Worm (Caenorhabditis elegans): Measurements from ENCODE around the gene nlp-16.

The nlp-16 gene

ce11 chrIV:6269346-6269745 is 9.7 kb upstream of the nlp-16 start, which contains the start of gene srv-30:
Gene srv-30, minus strand, starts transcription at chrIV:6269446.
- TF ChIP-seq sea-2 (GFP tag; optimal IDR thresholded peaks at IDR 0.05), result no peak
- no peak for TF ChIP-seq nhr-12 (tag; optimal IDR thresholded peaks at IDR 0.05)
- TF ChIP-seq snpc-4 (tag; optimal IDR thresholded peaks at IDR 0.05), result no peak
- TF ChIP-seq daf-12 (tag; optimal IDR thresholded peaks at IDR 0.05), result no peak
- no peak for TF ChIP-seq nhr-237 (tag; optimal IDR thresholded peaks at IDR 0.05)
- TF ChIP-seq nhr-76 (tag; optimal IDR thresholded peaks at IDR 0.05), result no peak
- no peak for TF ChIP-seq hmg-11 (tag; optimal IDR thresholded peaks at IDR 0.05)
- no peak for TF ChIP-seq nhr-77 (tag; optimal IDR thresholded peaks at IDR 0.05)
- TF ChIP-seq lin-39 (tag; optimal IDR thresholded peaks at IDR 0.05), result no peak
- no peak for TF ChIP-seq ceh-9 (tag; optimal IDR thresholded peaks at IDR 0.05)
- no peak for TF ChIP-seq egl-5 (tag; optimal IDR thresholded peaks at IDR 0.05)

DNA sequence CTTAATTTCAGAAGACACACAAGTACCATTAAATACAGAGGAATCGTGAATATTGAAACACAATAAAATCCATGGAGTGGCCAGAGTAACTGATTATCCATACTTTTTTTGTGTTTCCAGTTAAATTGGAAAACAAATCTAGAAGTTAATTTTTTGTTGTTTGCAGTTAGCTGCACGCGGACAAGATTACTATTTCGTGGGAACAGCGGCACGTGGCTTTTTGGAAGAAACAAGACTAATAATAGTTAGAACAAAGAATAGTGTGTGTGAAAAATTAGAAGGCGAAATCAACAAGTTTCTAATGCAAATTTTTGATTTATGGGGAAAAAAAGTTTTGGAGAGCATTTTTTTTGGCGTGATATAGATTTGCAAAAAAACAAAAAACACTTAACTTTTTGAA is 6.9 kb upstream of the nlp-16 start, which contains the start of gene srv-29:
srv-29 (minus strand) TSS at position 101 of the 400 bp plus-strand sequence.
- TF ChIP-seq lsy-12 (tag; optimal IDR thresholded peaks at IDR 0.05) (no peak), egl-5 (tag; optimal IDR thresholded peaks at IDR 0.05) (no peak), nhr-12 (tag; optimal IDR thresholded peaks at IDR 0.05) (no peak), lin-39 (tag; optimal IDR thresholded peaks at IDR 0.05) (no peak), nhr-23 (tag; optimal IDR thresholded peaks at IDR 0.05) (no peak), zag-1 (tag; optimal IDR thresholded peaks at IDR 0.05) (no peak), nhr-237 (tag; optimal IDR thresholded peaks at IDR 0.05) (no peak)

- no peak for TF ChIP-seq lin-15B (tag; optimal IDR thresholded peaks at IDR 0.05)
- TF ChIP-seq nhr-25 (tag; optimal IDR thresholded peaks at IDR 0.05), result no peak
- no peak for TF ChIP-seq elt-3 (tag; optimal IDR thresholded peaks at IDR 0.05)
- TF ChIP-seq nhr-76 (tag; optimal IDR thresholded peaks at IDR 0.05), result no peak
- no peak for TF ChIP-seq pha-4 (tag; optimal IDR thresholded peaks at IDR 0.05)
- no peak for TF ChIP-seq eor-1 (tag; optimal IDR thresholded peaks at IDR 0.05)
- TF ChIP-seq fkh-2 (tag; optimal IDR thresholded peaks at IDR 0.05), result no peak
- no peak for TF ChIP-seq ztf-11 (tag; optimal IDR thresholded peaks at IDR 0.05)
- TF ChIP-seq nhr-77 (tag; optimal IDR thresholded peaks at IDR 0.05), result no peak
- TF ChIP-seq nhr-11 (tag; optimal IDR thresholded peaks at IDR 0.05), result no peak
- no peak for TF ChIP-seq nhr-23 (tag; optimal IDR thresholded peaks at IDR 0.05)
- no peak for TF ChIP-seq unc-39 (tag; optimal IDR thresholded peaks at IDR 0.05)
- TF ChIP-seq egl-5 (tag; optimal IDR thresholded peaks at IDR 0.05), result no peak
- TF ChIP-seq pqm-1 (tag; optimal IDR thresholded peaks at IDR 0.05), result no peak
- TF ChIP-seq daf-12 (tag; optimal IDR thresholded peaks at IDR 0.05), result no peak
- TF ChIP-seq zag-1 (tag; optimal IDR thresholded peaks at IDR 0.05), result no peak
- TF ChIP-seq nhr-12 (tag; optimal IDR thresholded peaks at IDR 0.05), result no peak
- TF ChIP-seq nhr-43 (tag; optimal IDR thresholded peaks at IDR 0.05; ENCODE audit: poor library complexity, severe bottlenecking), result no peak
These were observed 3.6 kb upstream of the nlp-16 start, which contains the start of gene srv-28 for ce11 chrIV:6263244-6263643. Gene srv-28, minus strand, starts transcription at chrIV:6263344.

ce11 chrIV:6258967-6259366 is 665 bp downstream of the nlp-16 start:
- TF ChIP-seq fkh-10 (GFP tag; optimal IDR thresholded peaks at IDR 0.05) (no peak), nhr-11 (tag; optimal IDR thresholded peaks at IDR 0.05) (no peak), ztf-11 (tag; optimal IDR thresholded peaks at IDR 0.05) (no peak), nhr-67 (tag; optimal IDR thresholded peaks at IDR 0.05) (no peak), egl-27 (tag; optimal IDR thresholded peaks at IDR 0.05) (no peak), unc-39 (tag; optimal IDR thresholded peaks at IDR 0.05) (no peak), ceh-28 (tag; optimal IDR thresholded peaks at IDR 0.05) (no peak), unc-62 (GFP tag; optimal IDR thresholded peaks at IDR 0.05) (no peak), pha-4 (tag; optimal IDR thresholded peaks at IDR 0.05) (no peak), tbx-2 (tag; optimal IDR thresholded peaks at IDR 0.05) (no peak), elt-3 (tag; optimal IDR thresholded peaks at IDR 0.05) (no peak)

DNA sequence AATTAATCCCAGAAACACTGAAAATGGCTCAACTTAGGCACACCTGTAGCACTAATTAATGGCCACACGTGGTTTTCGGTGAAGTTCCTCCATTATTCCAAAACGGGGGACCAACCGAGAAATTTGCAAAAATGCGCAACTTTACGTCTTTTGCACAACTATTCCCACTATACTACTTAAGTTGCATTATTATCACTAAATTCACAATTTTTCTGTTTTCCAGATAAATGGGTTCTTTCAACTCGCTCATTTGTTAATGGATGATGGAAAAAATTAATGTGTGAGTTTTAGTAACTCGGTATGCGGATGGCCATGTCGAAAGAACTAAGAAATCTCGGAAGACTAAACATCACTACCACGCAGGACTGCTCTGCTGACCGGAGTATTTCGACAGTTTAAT is 5.0 kb downstream of the nlp-16 start, which contains the start of gene T13A10.64:
T13A10.64 (plus strand) TSS at position 301 of the 400 bp plus-strand sequence.
- TF ChIP-seq ceh-28 (tag; optimal IDR thresholded peaks at IDR 0.05), result no peak
- no peak for TF ChIP-seq eor-1 (tag; optimal IDR thresholded peaks at IDR 0.05)
- no peak for TF ChIP-seq nhr-28 (tag; optimal IDR thresholded peaks at IDR 0.05)
- no peak for TF ChIP-seq nhr-12 (tag; optimal IDR thresholded peaks at IDR 0.05)
- no peak for TF ChIP-seq elt-1 (tag; optimal IDR thresholded peaks at IDR 0.05)
- TF ChIP-seq hmg-11 (tag; optimal IDR thresholded peaks at IDR 0.05), result no peak
- TF ChIP-seq fkh-2 (tag; optimal IDR thresholded peaks at IDR 0.05), result no peak
- TF ChIP-seq egl-5 (tag; optimal IDR thresholded peaks at IDR 0.05), result no peak
